Fruit fly (Drosophila melanogaster) Kc167 (cell line): ENCODE measurements around the gene png.

Experiments
- Myc ChIP-seq: fragments of >200 bp; optimal IDR thresholded peaks from 2 replicates; lab custom pipeline; 2017; ENCODE audit warnings: missing external identifiers
- Sin3A ChIP-seq: fragments of >200 bp; optimal IDR thresholded peaks from 2 replicates; lab custom pipeline; 2018; ENCODE audit warnings: missing external identifiers
- h ChIP-seq: fragments of >200 bp; optimal IDR thresholded peaks from 3 replicates; lab custom pipeline; 2018; ENCODE audit warnings: missing external identifiers
- insv ChIP-seq: fragments of >200 bp; optimal IDR thresholded peaks from 3 replicates; lab custom pipeline; 2018; ENCODE audit warnings: missing external identifiers
- psq ChIP-seq: fragments of >200 bp; optimal IDR thresholded peaks from 2 replicates; lab custom pipeline; 2017; ENCODE audit warnings: missing external identifiers
- ttk ChIP-seq: sonication (Bioruptor generic); optimal IDR thresholded peaks from 2 replicates; lab custom pipeline; 2017; ENCODE audit warnings: missing external identifiers

png gene

dm6 chrX:1346833-1347232 lies 10.6 kb downstream of the png start:
- TF ChIP-seq ttk (no peak), Myc (lab: Kevin White, UChicago) (no peak), psq (lab: Kevin White, UChicago) (no peak), Sin3A (no peak)

DNA sequence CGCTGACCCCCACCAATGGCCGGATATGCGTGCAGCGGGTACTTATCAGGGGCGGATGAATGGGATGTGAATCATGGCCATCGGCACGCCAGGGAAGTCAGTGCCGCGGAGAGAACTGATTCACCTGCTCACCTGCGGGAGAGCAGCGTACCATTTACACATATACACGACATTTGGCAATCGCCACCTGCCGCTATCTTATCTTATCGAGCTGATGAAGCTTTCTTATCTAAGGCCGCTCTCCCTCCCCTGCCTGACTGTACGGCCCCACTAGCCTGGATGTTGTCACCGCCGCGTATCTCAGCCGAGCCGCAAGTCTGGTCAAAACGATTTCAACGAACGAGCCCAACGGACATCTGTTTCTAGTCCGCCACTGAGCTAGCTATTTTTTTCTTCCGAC lies 11.1 kb downstream of the png start, which contains the start of gene Tsp2A:
Tsp2A (plus strand) TSS at position 298 of the 400 bp plus-strand sequence.
- no peak for TF ChIP-seq psq (lab: Kevin White, UChicago)
- no peak for TF ChIP-seq Sin3A
- no peak for TF ChIP-seq Myc (lab: Kevin White, UChicago)
- no peak for TF ChIP-seq h (lab: Kevin White, UChicago)
- no peak for TF ChIP-seq insv (lab: Kevin White, UChicago)
- no peak for TF ChIP-seq ttk

DNA sequence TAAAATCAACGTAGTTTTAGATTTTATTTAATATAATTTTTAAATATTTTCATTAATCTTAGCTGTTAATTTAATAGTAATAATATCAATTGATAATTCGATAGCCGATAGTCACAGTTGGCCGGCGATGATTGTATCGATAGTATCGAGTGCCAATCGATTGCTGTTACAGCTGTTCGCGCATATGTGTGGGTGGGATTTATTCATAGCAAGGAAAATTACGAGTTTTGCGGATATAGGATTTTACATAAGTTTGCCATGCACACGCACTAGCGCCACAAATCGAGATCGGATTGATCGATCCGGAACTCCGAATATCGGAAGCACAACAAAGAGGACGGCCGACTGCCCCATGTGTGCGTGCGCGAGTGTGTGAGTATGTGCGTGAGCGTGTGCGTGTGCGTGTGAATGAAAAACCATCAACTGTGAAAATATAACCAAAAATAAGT lies 15.4 kb downstream of the png start, which contains the start of gene Naa30A:
Naa30A (plus strand) TSS at position 163 of the 449 bp plus-strand sequence.
- TF ChIP-seq insv (lab: Kevin White, UChicago) (no peak), Sin3A (no peak), Myc (lab: Kevin White, UChicago) (no peak), h (lab: Kevin White, UChicago) (no peak), ttk (no peak), psq (lab: Kevin White, UChicago) (no peak)

DNA sequence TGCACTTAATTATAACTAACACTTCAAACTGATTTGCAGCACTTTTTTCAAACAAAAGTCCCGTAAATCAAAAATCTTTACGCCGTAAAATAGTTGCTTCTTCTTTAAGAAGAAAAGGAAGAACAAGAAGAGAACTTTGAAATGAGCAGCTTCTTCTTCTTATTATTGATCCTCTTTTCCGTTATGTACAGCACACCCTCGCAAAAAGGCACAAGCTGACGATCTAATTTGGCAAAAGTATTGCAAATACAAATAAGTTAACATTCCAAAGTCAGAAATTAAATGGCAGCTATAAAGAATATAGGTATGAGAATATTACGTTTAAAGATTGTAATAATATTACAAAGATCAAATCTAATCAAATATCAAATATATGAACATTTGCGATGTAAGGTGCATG lies 15.9 kb downstream of the png start, which contains the start of gene CG11409:
CG11409 (minus strand) TSS at position 60 of the 400 bp plus-strand sequence.
- TF ChIP-seq h (lab: Kevin White, UChicago) = no peak
- no peak for TF ChIP-seq insv (lab: Kevin White, UChicago)
- TF ChIP-seq psq (lab: Kevin White, UChicago) = no peak
- no peak for TF ChIP-seq ttk
- no peak for TF ChIP-seq Myc (lab: Kevin White, UChicago)
- TF ChIP-seq Sin3A = no peak

DNA sequence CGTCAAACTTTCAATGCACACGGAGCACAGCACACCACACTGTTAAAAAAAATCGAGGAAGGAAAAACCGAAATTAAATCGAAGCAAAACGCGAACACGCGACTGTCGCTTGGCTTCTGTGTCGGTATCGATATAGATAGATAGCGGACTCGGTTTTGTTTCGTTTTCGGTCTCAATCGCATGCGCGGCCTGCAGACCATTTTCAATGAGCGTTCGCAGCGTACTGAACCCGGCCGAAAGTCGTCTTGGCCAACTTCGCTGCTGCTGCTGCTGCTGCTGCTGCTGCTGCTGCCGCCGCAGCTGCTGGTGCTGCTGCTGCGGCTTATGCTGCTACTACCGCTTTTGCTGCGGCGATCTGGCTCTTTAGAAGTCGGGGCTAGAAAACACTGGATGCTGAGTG lies 19.4 kb downstream of the png start:
- TF ChIP-seq Sin3A = no peak
- TF ChIP-seq ttk = no peak
- no peak for TF ChIP-seq h (lab: Kevin White, UChicago)
- no peak for TF ChIP-seq Myc (lab: Kevin White, UChicago)
- no peak for TF ChIP-seq insv (lab: Kevin White, UChicago)
- TF ChIP-seq psq (lab: Kevin White, UChicago) = no peak

DNA sequence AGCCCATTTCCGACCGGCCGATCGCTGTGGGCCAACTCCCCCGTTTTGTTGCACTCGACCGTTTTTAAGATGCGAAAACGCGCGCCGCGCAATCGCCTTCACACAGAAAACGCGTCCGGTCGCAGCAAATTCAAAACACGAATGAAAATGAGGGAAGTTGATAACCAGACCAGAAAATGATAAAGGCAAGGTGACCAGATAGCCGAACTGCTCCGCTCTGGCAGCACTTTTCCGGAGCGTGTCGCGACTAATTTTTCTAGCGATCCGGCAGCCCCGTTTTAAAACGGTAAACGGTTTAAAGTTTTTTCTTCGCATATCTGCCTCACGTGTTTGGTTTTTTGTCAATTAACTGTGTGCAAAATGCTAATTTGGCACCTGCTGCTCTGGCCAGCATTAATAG lies 35.2 kb downstream of the png start, which contains the start of gene DAAM:
DAAM (minus strand) TSS at position 149 of the 400 bp plus-strand sequence.
- no peak for TF ChIP-seq insv (lab: Kevin White, UChicago)
- TF ChIP-seq Myc (lab: Kevin White, UChicago) = no peak
- no peak for TF ChIP-seq ttk
- no peak for TF ChIP-seq h (lab: Kevin White, UChicago)
- no peak for TF ChIP-seq psq (lab: Kevin White, UChicago)
- no peak for TF ChIP-seq Sin3A

- TF ChIP-seq Myc (lab: Kevin White, UChicago) (no peak), insv (lab: Kevin White, UChicago) (no peak), ttk (no peak), Sin3A (no peak), h (lab: Kevin White, UChicago) (no peak), psq (lab: Kevin White, UChicago) (no peak)
Measured at dm6 chrX:1321664-1322063, 35.7 kb downstream of the png start.

dm6 chrX:1321043-1321442 lies 36.4 kb downstream of the png start:
- no peak for TF ChIP-seq h (lab: Kevin White, UChicago)

DNA sequence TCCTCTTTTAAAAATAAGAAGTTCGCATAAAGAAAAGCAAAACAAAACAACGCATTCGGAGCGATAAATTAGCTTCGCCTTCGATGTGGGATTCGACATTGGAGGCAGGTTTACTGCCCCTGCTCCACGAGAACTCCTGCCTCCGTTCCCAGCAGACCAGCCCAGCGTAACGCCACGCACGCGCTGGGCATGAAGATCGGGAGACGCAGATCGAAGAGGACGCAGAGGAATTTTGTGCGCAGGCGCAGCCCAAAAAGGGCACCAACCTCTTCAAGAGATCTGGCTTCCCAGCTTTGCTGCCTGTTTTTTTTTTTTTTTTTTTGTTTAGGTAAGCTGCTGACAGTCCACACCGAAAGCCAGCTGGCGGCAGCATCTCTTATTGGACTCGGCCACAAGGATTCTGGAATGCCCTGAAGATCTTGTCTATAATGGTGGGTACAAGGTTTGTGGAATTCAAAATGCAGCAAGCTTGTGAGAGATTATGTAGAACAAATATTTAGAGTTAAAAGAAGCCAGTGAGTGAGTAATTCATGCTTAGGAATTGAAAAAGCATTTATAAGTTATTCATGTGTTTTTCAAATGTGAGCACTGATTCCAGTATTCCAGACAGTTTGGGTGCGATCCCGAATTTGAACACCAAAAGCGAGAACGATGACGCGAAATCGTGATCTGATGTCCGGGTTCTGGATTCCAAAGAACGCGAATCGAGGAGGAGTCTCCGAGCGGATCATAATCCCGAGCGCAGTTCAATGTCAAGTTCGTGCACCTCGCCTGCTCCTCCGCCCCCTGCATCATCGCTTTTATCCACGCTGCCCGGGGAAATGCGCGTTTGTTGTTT lies 37.0 kb downstream of the png start:
- TF ChIP-seq insv (lab: Kevin White, UChicago) = no peak
- TF ChIP-seq ttk = no peak
- TF ChIP-seq Sin3A = no peak

DNA sequence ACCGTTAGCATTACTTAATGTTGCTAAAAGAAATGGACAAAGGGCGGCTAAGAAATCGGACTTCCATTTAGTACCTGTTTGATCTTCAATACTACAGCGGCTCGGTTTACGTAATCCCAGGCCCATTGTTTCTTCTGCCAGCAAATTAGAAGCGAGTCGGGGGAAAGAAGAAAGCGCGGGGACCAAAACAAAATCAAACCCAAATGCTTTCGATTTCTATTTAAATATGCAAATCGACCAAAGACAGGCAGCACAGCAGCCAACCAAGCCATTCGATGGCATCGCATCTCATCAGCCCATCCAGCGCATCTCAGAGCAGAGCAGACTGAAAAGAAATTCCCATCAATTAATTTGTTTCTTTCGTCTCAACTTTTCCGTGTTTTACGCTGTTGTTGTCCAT lies 44.9 kb downstream of the png start:
- TF ChIP-seq Sin3A = no peak
- TF ChIP-seq insv (lab: Kevin White, UChicago) = no peak
- TF ChIP-seq Myc (lab: Kevin White, UChicago) = no peak
- TF ChIP-seq h (lab: Kevin White, UChicago) = no peak
- TF ChIP-seq ttk = no peak
- no peak for TF ChIP-seq psq (lab: Kevin White, UChicago)

- TF ChIP-seq psq (lab: Kevin White, UChicago) = no peak
- no peak for TF ChIP-seq h (lab: Kevin White, UChicago)
- TF ChIP-seq Myc (lab: Kevin White, UChicago) = no peak
Measured at dm6 chrX:1311218-1311617, 46.2 kb downstream of the png start.

DNA sequence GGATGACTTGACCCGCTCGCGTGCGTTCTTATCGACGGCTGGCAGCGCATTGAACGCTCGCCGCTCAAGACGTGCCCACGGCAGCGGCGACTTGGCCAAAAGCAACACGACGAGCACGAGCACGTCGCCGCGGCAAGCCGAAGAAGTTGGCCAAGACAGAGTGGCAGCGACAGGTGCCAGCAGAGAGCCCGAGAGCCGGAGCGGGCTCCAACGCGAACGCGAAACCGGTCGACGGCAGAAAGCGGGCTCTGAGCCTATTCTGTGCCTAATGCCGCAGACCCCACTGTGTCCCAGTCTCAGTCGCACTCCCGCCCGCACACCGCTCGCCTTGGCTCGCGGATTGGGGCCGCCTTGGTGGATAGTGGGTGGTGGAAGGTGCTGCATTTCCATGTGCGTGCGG lies 49.0 kb downstream of the png start:
- TF ChIP-seq ttk = no peak
- TF ChIP-seq insv (lab: Kevin White, UChicago) = no peak
- no peak for TF ChIP-seq Myc (lab: Kevin White, UChicago)
- TF ChIP-seq Sin3A = no peak
- no peak for TF ChIP-seq h (lab: Kevin White, UChicago)
- no peak for TF ChIP-seq psq (lab: Kevin White, UChicago)
